Fruit fly (Drosophila melanogaster): Measurements from ENCODE around the gene Wdr82.
A peak's percentile ranks its signal among the peaks of the same experiment; 100 is the strongest.

Gene Wdr82

DNA sequence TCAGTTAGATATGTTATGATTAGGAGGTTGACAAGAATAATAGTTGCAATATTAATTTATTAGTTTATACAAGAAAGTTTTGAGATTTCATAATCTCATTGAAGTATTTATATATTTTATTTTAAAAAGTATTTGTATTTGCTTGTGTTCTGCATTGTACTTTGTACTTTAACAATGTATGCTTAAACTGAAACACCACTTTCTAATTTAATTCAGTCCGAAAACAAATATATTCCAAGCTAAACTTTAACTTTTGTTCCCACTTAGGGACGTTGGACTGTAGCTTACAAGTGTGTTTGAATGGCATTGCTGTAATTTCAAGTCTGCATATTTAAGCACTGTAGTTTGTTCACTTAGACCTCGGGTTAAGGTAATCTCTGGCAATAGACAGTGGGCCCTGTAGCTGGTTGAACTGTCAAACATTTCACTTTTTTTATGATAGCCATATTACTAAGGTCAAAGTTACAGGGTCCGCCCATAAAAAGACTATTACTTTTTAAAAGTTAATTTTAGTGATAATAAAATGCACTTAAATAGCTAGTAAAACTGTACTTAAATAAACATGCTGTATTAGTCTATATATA, 2.8 kb upstream of the Wdr82 start (continued):
- TF ChIP-seq gsb-n (tag; optimal IDR thresholded peaks at IDR 0.05) (no peak), CG18599 (GFP tag; optimal IDR thresholded peaks at IDR 0.05) (peak; percentile 6), CG15514 (GFP tag; optimal IDR thresholded peaks at IDR 0.05) (no peak), CG8290 (GFP tag; optimal IDR thresholded peaks at IDR 0.05) (no peak), CG8290 (tag; optimal IDR thresholded peaks at IDR 0.05) (no peak), ase (GFP tag; IDR thresholded peaks at IDR 0.05) (no peak), mirr (GFP tag; optimal IDR thresholded peaks at IDR 0.05) (no peak), B-H2 (GFP tag; optimal IDR thresholded peaks at IDR 0.05) (no peak), sisA (GFP tag; IDR thresholded peaks at IDR 0.05) (no peak), sd (tag; optimal IDR thresholded peaks at IDR 0.05) (no peak), CG18262 (tag; optimal IDR thresholded peaks at IDR 0.05) (peak; percentile 18), odd (GFP tag; optimal IDR thresholded peaks at IDR 0.05) (no peak), CG2202 (tag; optimal IDR thresholded peaks at IDR 0.05) (no peak), sc (optimal IDR thresholded peaks at IDR 0.05) (no peak), sc (GFP tag; optimal IDR thresholded peaks at IDR 0.05) (no peak), ara (GFP tag; IDR thresholded peaks at IDR 0.05) (no peak), CG7839 (tag; optimal IDR thresholded peaks at IDR 0.05) (peak; percentile 46), ATbp (GFP tag; optimal IDR thresholded peaks at IDR 0.05) (no peak), Rfx (GFP tag; IDR thresholded peaks at IDR 0.05) (no peak), Gug (GFP tag; IDR thresholded peaks at IDR 0.05) (no peak), CG3726 (GFP tag; IDR thresholded peaks at IDR 0.05) (no peak), so (GFP tag; IDR thresholded peaks at IDR 0.05) (0 out of 3 replicates have a peak, but pooled peaks have one; percentile 23), CG10366 (GFP tag; IDR thresholded peaks at IDR 0.05) (0 out of 2 replicates have a peak, but pooled peaks have one; percentile 8), Sry-δ (GFP tag; optimal IDR thresholded peaks at IDR 0.05) (no peak), CoRest (tag; optimal IDR thresholded peaks at IDR 0.05) (peak; percentile 10), crp (GFP tag; optimal IDR thresholded peaks at IDR 0.05) (no peak), Oaz (GFP tag; IDR thresholded peaks at IDR 0.05) (no peak), HHEX (GFP tag; optimal IDR thresholded peaks at IDR 0.05) (peak; percentile 19), Lpt (GFP tag; optimal IDR thresholded peaks at IDR 0.05) (no peak), tin (GFP tag; optimal IDR thresholded peaks at IDR 0.05) (no peak), trh (GFP tag; optimal IDR thresholded peaks at IDR 0.05) (no peak), Med (GFP tag) (peak; percentile 61), CG2875 (GFP tag; optimal IDR thresholded peaks at IDR 0.05) (no peak), gem (tag; optimal IDR thresholded peaks at IDR 0.05) (peak; percentile 42), gfzf (GFP tag; optimal IDR thresholded peaks at IDR 0.05) (no peak), Hr78 (GFP tag; optimal IDR thresholded peaks at IDR 0.05) (no peak), CG2889 (GFP tag; IDR thresholded peaks at IDR 0.05) (no peak), CG43689 (GFP tag; IDR thresholded peaks at IDR 0.05) (no peak), CG8924 (tag; optimal IDR thresholded peaks at IDR 0.05) (peak; percentile 38), CG2120 (GFP tag; optimal IDR thresholded peaks at IDR 0.05) (no peak), CG1233 (GFP tag; optimal IDR thresholded peaks at IDR 0.05) (no peak), Ravus (GFP tag; IDR thresholded peaks at IDR 0.05) (no peak), CG5953 (GFP tag; IDR thresholded peaks at IDR 0.05) (no peak), ci (GFP tag; IDR thresholded peaks at IDR 0.05) (no peak), exex (tag; optimal IDR thresholded peaks at IDR 0.05) (no peak), CG15011 (GFP tag; optimal IDR thresholded peaks at IDR 0.05) (no peak), pzg (GFP tag; optimal IDR thresholded peaks at IDR 0.05) (no peak), slp2 (GFP tag; optimal IDR thresholded peaks at IDR 0.05) (no peak), Bgb (GFP tag; IDR thresholded peaks at IDR 0.05; ENCODE audit: partially characterized antibody) (no peak), sug (tag; optimal IDR thresholded peaks at IDR 0.05) (no peak), Sox100B (GFP tag; optimal IDR thresholded peaks at IDR 0.05) (peak; percentile 19)

Measured in whole organism, embryonic.